Worm (Caenorhabditis elegans) whole organism, L2 larva: ENCODE results near the gene dpff-1.

ENCODE experiments used
- alr-1 ChIP-seq: fragments of 150-350 bp; optimal IDR thresholded peaks from 2 replicates; lab custom pipeline; 2014; ENCODE audit warnings: missing biosample characterization, missing genetic modification characterization
- lsy-2 ChIP-seq, 2 experiments: fragments of 150-350 bp in 1 of 2; sonication (generic microtip) in 1 of 2; optimal IDR thresholded peaks; 2 replicates each; lab custom pipeline; 2014 to 2017; ENCODE audit warnings: missing biosample characterization in 2 of 2, missing genetic modification characterization in 2 of 2
- nhr-129 ChIP-seq: fragments of 150-350 bp; optimal IDR thresholded peaks from 2 replicates; lab custom pipeline; 2014; ENCODE audit warnings: missing biosample characterization, missing genetic modification characterization
- nhr-77 ChIP-seq: fragments of 150-350 bp; optimal IDR thresholded peaks from 2 replicates; lab custom pipeline; 2014; ENCODE audit warnings: missing biosample characterization, missing genetic modification characterization
- skn-1 ChIP-seq: sonication (generic microtip); optimal IDR thresholded peaks from 2 replicates; lab custom pipeline; 2017; ENCODE audit warnings: missing biosample characterization, missing genetic modification characterization
- unc-62 ChIP-seq: fragments of 150-350 bp; optimal IDR thresholded peaks from 2 replicates; lab custom pipeline; 2014; ENCODE audit warnings: missing biosample characterization, missing genetic modification reagents, missing genetic modification characterization
- zag-1 ChIP-seq: fragments of 150-350 bp; optimal IDR thresholded peaks from 2 replicates; lab custom pipeline; 2014; ENCODE audit warnings: missing biosample characterization, missing genetic modification characterization

DNA sequence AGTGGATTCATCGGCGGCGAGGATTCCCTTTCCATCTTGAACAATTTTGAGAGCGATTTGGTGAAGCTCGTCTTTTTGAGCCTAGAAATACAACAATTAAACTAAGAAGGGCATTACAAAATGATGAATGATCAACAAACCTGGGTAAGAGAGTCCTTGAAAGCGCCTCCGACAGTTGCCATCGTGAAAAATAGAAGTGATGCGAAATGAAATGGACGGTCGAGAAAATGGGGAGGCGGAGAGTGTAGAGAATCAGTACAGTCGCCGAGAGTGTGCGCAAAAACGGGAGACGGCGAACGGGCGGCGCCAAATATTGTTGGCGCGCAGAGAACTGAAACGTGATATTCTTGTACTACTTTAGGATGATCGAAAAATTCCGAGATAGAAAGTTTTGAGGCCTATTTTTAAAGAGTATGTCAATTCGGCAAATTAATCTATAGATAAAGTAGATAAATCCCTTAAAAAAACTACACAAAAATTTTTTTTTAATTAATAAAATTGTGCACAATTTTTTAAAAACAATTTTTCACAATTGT is 29.9 kb downstream of the dpff-1 start, which contains the start of gene aldo-2:
- TF ChIP-seq alr-1 (tag; lab: Kevin White, UChicago), result no peak
- TF ChIP-seq skn-1, result no peak
- no peak for TF ChIP-seq zag-1 (tag; lab: Kevin White, UChicago)
- TF ChIP-seq nhr-129 (tag; lab: Kevin White, UChicago), result peak; percentile 3
- no peak for TF ChIP-seq nhr-77 (tag; lab: Kevin White, UChicago)
- no peak for TF ChIP-seq lsy-2 (tag; optimal IDR thresholded peaks at IDR 0.05; lab: Kevin White, UChicago)
- TF ChIP-seq unc-62 (GFP tag; lab: Kevin White, UChicago), result no peak
